Fruit fly (Drosophila melanogaster): ENCODE measurements around the gene Ccp84Ag.

The Ccp84Ag gene

dm6 chr3R:6659941-6660340 is 26.6 kb upstream of the Ccp84Ag start, which contains the start of gene agt:
Gene agt, minus strand, starts transcription at chr3R:6660100.
- TF ChIP-seq E2f2 (GFP tag; IDR thresholded peaks at IDR 0.05) (peak; percentile 85), bbx (GFP tag; IDR thresholded peaks at IDR 0.05; ENCODE audit: partially characterized antibody) (0 out of 2 replicates have a peak, but pooled peaks have one; percentile 35), kni (GFP tag; optimal IDR thresholded peaks at IDR 0.05) (no peak), CG9609 (GFP tag; optimal IDR thresholded peaks at IDR 0.05) (no peak), slbo (GFP tag; IDR thresholded peaks at IDR 0.05) (peak; percentile 54; the same call in 1 of the 2 replicates), CG11085 (GFP tag; IDR thresholded peaks at IDR 0.05) (no peak), NFAT (GFP tag; IDR thresholded peaks at IDR 0.05) (no peak), Nf-YB (GFP tag; optimal IDR thresholded peaks at IDR 0.05) (peak; percentile 3), tgo (GFP tag; IDR thresholded peaks at IDR 0.05) (no peak), YL-1 (GFP tag; optimal IDR thresholded peaks at IDR 0.05) (peak; percentile 66), pita (GFP tag; optimal IDR thresholded peaks at IDR 0.05) (peak; percentile 79), run (tag; optimal IDR thresholded peaks at IDR 0.05) (no peak), CTCF (GFP tag; optimal IDR thresholded peaks at IDR 0.05) (peak; percentile 71), CG31441 (GFP tag; IDR thresholded peaks at IDR 0.05) (0 out of 2 replicates have a peak, but pooled peaks have one; percentile 17), CG8924 (tag; optimal IDR thresholded peaks at IDR 0.05) (peak; percentile 3), bsh (GFP tag; optimal IDR thresholded peaks at IDR 0.05) (no peak), CG2712 (tag; optimal IDR thresholded peaks at IDR 0.05) (peak; percentile 50), aop (GFP tag; IDR thresholded peaks at IDR 0.05) (no peak), pzg (GFP tag; optimal IDR thresholded peaks at IDR 0.05) (peak; percentile 85), unc-4 (GFP tag; IDR thresholded peaks at IDR 0.05; ENCODE audit: partially characterized antibody) (0 out of 2 replicates have a peak, but pooled peaks have one; percentile 15), Dbx (GFP tag; IDR thresholded peaks at IDR 0.05) (0 out of 3 replicates have a peak, but pooled peaks have one; percentile 5), Lhr (GFP tag; optimal IDR thresholded peaks at IDR 0.05) (peak; percentile 82), CG17829 (tag; optimal IDR thresholded peaks at IDR 0.05) (peak; percentile 31), CG8359 (GFP tag; optimal IDR thresholded peaks at IDR 0.05; ENCODE audit: borderline replicate concordance) (no peak), Bgb (GFP tag; IDR thresholded peaks at IDR 0.05; ENCODE audit: partially characterized antibody) (peak; percentile 37; the same call in 1 of the 2 replicates), CG16863 (GFP tag; optimal IDR thresholded peaks at IDR 0.05) (no peak), shn (GFP tag; optimal IDR thresholded peaks at IDR 0.05) (no peak), CG3995 (GFP tag; optimal IDR thresholded peaks at IDR 0.05) (peak; percentile 80), CG33557 (GFP tag; optimal IDR thresholded peaks at IDR 0.05) (no peak), CoRest (tag; optimal IDR thresholded peaks at IDR 0.05) (peak; percentile 52), Max (GFP tag; optimal IDR thresholded peaks at IDR 0.05) (peak; percentile 11), amos (GFP tag; IDR thresholded peaks at IDR 0.05; ENCODE audit: partially characterized antibody) (peak; percentile 41; the same call in 1 of the 2 replicates), nom (GFP tag; optimal IDR thresholded peaks at IDR 0.05) (no peak), Bteb2 (GFP tag; optimal IDR thresholded peaks at IDR 0.05) (no peak), Hr39 (optimal IDR thresholded peaks at IDR 0.05) (no peak), vvl (GFP tag; IDR thresholded peaks at IDR 0.05) (0 out of 2 replicates have a peak, but pooled peaks have one; percentile 25), sug (tag; optimal IDR thresholded peaks at IDR 0.05) (peak; percentile 27), ems (GFP tag; optimal IDR thresholded peaks at IDR 0.05) (no peak), CG17612 (GFP tag; IDR thresholded peaks at IDR 0.05) (no peak), seq (GFP tag; IDR thresholded peaks at IDR 0.05) (no peak), Jarid2 (GFP tag; optimal IDR thresholded peaks at IDR 0.05) (peak; percentile 33), Pdp1 (GFP tag; optimal IDR thresholded peaks at IDR 0.05) (peak in 1 of 2 experiments; percentile 82), CG8290 (GFP tag; optimal IDR thresholded peaks at IDR 0.05) (peak; percentile 85), CG8290 (tag; optimal IDR thresholded peaks at IDR 0.05) (peak in 1 of 2 experiments; percentile 67), CG12659 (GFP tag; optimal IDR thresholded peaks at IDR 0.05) (peak; percentile 49), Sry-β (GFP tag; optimal IDR thresholded peaks at IDR 0.05) (no peak), Ets97D (GFP tag; optimal IDR thresholded peaks at IDR 0.05) (peak; percentile 56), CG10979 (tag; optimal IDR thresholded peaks at IDR 0.05) (peak; percentile 14), GATAe (GFP tag; conservative IDR thresholded peaks at IDR 0.05) (no peak), Dll (GFP tag; IDR thresholded peaks at IDR 0.05; ENCODE audit: partially characterized antibody) (peak; percentile 45; the same call in 2 of the 4 replicates), sens (GFP tag) (peak; percentile 17)

Measured in whole organism, embryonic.